Fruit fly (Drosophila melanogaster): ENCODE results near the gene Usp7.

- TF ChIP-seq CG8478 (optimal IDR thresholded peaks at IDR 0.05), result no peak
- TF ChIP-seq CTCF (optimal IDR thresholded peaks at IDR 0.05), result no peak
Measured at dm6 chrX:11987664-11988063, 41.2 kb downstream of the Usp7 start, which contains the start of gene gd.
